Fruit fly (Drosophila melanogaster) whole organism, embryonic: ENCODE data around the gene Tmx3.

Source experiments
- ATbp ChIP-seq: fragments of 200-800 bp; sonication (Bioruptor generic); optimal IDR thresholded peaks from 2 replicates; lab custom pipeline; 2017; ENCODE audit warnings: missing biosample characterization, mild to moderate bottlenecking, missing genetic modification characterization, missing genetic modification reagents
- CG10209 ChIP-seq: fragments of 200-800 bp; sonication (Bioruptor generic); optimal IDR thresholded peaks from 3 replicates; lab custom pipeline; 2017; ENCODE audit warnings: missing biosample characterization, mild to moderate bottlenecking, missing genetic modification characterization, missing genetic modification reagents
- CG11560 ChIP-seq: fragments of 200-800 bp; sonication (Bioruptor generic); IDR thresholded peaks from 3 replicates; pipeline ENCODE4 v1.3.6; 2022; ENCODE audit warnings: missing biosample characterization, missing genetic modification characterization
- CG12155 ChIP-seq: fragments of 200-800 bp; sonication (Bioruptor generic); optimal IDR thresholded peaks from 3 replicates; lab custom pipeline; 2016; ENCODE audit warnings: missing biosample characterization, missing genetic modification characterization
- CG12219 ChIP-seq: fragments of 200-800 bp; sonication (Bioruptor generic); optimal IDR thresholded peaks from 3 replicates; lab custom pipeline; 2018; ENCODE audit warnings: missing biosample characterization, mild to moderate bottlenecking, missing genetic modification characterization
- CG1233 ChIP-seq: fragments of 200-800 bp; sonication (Bioruptor generic); optimal IDR thresholded peaks from 4 replicates; lab custom pipeline; 2018; ENCODE audit warnings: missing biosample characterization, mild to moderate bottlenecking, missing genetic modification characterization
- CG15696 ChIP-seq: fragments of 200-800 bp; sonication (Bioruptor generic); optimal IDR thresholded peaks from 2 replicates; lab custom pipeline; 2019; ENCODE audit warnings: missing biosample characterization, mild to moderate bottlenecking, missing genetic modification characterization, moderate library complexity
- CG16779 ChIP-seq: fragments of 200-800 bp; sonication (Bioruptor generic); IDR thresholded peaks from 2 replicates; pipeline ENCODE4 v1.3.6; 2022; ENCODE audit warnings: missing biosample characterization, missing genetic modification characterization
- CG16815 ChIP-seq: fragments of 200-800 bp; sonication (Bioruptor generic); optimal IDR thresholded peaks from 3 replicates; lab custom pipeline; 2017; ENCODE audit warnings: missing biosample characterization, mild to moderate bottlenecking, missing genetic modification characterization
- CG31388 ChIP-seq: fragments of 200-800 bp; sonication (Bioruptor generic); optimal IDR thresholded peaks from 2 replicates; lab custom pipeline; 2016; ENCODE audit warnings: missing biosample characterization, missing genetic modification characterization
- CG4730 ChIP-seq: fragments of 200-800 bp; sonication (Bioruptor generic); IDR thresholded peaks from 2 replicates; pipeline ENCODE4 v1.3.6; 2022; ENCODE audit warnings: missing biosample characterization, missing genetic modification characterization
- CG6272 ChIP-seq: fragments of 200-800 bp; sonication (Bioruptor generic); IDR thresholded peaks from 2 replicates; pipeline ENCODE4 v1.3.6; 2022; ENCODE audit warnings: missing biosample characterization, missing genetic modification characterization
- CG8359 ChIP-seq: fragments of 200-800 bp; sonication (Bioruptor generic); optimal IDR thresholded peaks from 2 replicates; lab custom pipeline; 2017; ENCODE audit warnings: missing biosample characterization, mild to moderate bottlenecking, missing genetic modification characterization, borderline replicate concordance
- CHES-1-like ChIP-seq: fragments of 200-800 bp; sonication (Bioruptor generic); optimal IDR thresholded peaks from 2 replicates; lab custom pipeline; 2016; ENCODE audit warnings: missing biosample characterization, missing genetic modification characterization
- D ChIP-seq, 2 experiments: fragments of 200-800 bp in 1 of 2; fragments of >200 bp in 1 of 2; sonication (Bioruptor generic) in 1 of 2; optimal IDR thresholded peaks; 2 replicates in 1 of 2; 3 replicates in 1 of 2; lab custom pipeline; 2017; ENCODE audit warnings: mild to moderate bottlenecking in 1 of 2, missing biosample characterization in 1 of 2, missing genetic modification characterization in 1 of 2, missing genetic modification reagents in 1 of 2
- Drgx ChIP-seq: fragments of 200-800 bp; sonication (Bioruptor generic); IDR thresholded peaks from 2 replicates; pipeline ENCODE4 v1.3.6; 2022; ENCODE audit warnings: missing biosample characterization, missing genetic modification characterization
- E2f2 ChIP-seq: fragments of 200-800 bp; sonication (Bioruptor generic); IDR thresholded peaks from 2 replicates; pipeline ENCODE4 v1.3.6; 2022; ENCODE audit warnings: missing biosample characterization, missing genetic modification characterization
- ERR ChIP-seq: fragments of 200-800 bp; sonication (Bioruptor generic); optimal IDR thresholded peaks from 2 replicates; lab custom pipeline; 2016; ENCODE audit warnings: missing biosample characterization, missing genetic modification characterization
- GATAe ChIP-seq: fragments of 200-800 bp; sonication (Bioruptor generic); conservative IDR thresholded peaks from 2 replicates; pipeline ENCODE4 v1.3.6; 2022; ENCODE audit warnings: missing biosample characterization, missing genetic modification characterization
- HLH4C ChIP-seq: fragments of 200-800 bp; sonication (Bioruptor generic); IDR thresholded peaks from 3 replicates; pipeline ENCODE4 v1.3.6; 2022; ENCODE audit warnings: missing biosample characterization, missing genetic modification characterization; ENCODE audit not compliant: partially characterized antibody
- Hey ChIP-seq: fragments of 200-800 bp; sonication (Bioruptor generic); optimal IDR thresholded peaks from 3 replicates; lab custom pipeline; 2018; ENCODE audit warnings: missing biosample characterization, mild to moderate bottlenecking, missing genetic modification characterization
- Hmx ChIP-seq: fragments of 200-800 bp; sonication (Bioruptor generic); optimal IDR thresholded peaks from 2 replicates; lab custom pipeline; 2016; ENCODE audit warnings: missing biosample characterization, missing genetic modification characterization
- Hr78 ChIP-seq, 2 experiments: fragments of 200-800 bp in 1 of 2; fragments of >200 bp in 1 of 2; sonication (Bioruptor generic) in 1 of 2; optimal IDR thresholded peaks; 2 replicates each; lab custom pipeline; 2017 to 2019; ENCODE audit warnings: missing biosample characterization in 2 of 2, missing genetic modification characterization in 2 of 2, mild to moderate bottlenecking in 1 of 2, moderate library complexity in 1 of 2
- Oli ChIP-seq: fragments of 200-800 bp; sonication (Bioruptor generic); optimal IDR thresholded peaks from 2 replicates; lab custom pipeline; 2018; ENCODE audit warnings: missing biosample characterization, mild to moderate bottlenecking, missing genetic modification characterization, moderate library complexity
- Ravus ChIP-seq: fragments of 200-800 bp; sonication (Bioruptor generic); IDR thresholded peaks from 2 replicates; pipeline ENCODE4 v1.3.6; 2022; ENCODE audit warnings: missing biosample characterization, missing genetic modification characterization
- Spps ChIP-seq: fragments of 200-800 bp; sonication (Bioruptor generic); optimal IDR thresholded peaks from 2 replicates; lab custom pipeline; 2018; ENCODE audit warnings: missing biosample characterization, mild to moderate bottlenecking, missing genetic modification characterization
- Sry-β ChIP-seq: fragments of 200-800 bp; sonication (Bioruptor generic); optimal IDR thresholded peaks from 2 replicates; lab custom pipeline; 2018; ENCODE audit warnings: missing biosample characterization, mild to moderate bottlenecking, missing genetic modification characterization, moderate library complexity
- ase ChIP-seq: fragments of 200-800 bp; sonication (Bioruptor generic); IDR thresholded peaks from 3 replicates; pipeline ENCODE4 v1.3.6; 2022; ENCODE audit warnings: missing biosample characterization, missing genetic modification characterization
- chif ChIP-seq, 2 experiments: fragments of 200-800 bp; sonication (Bioruptor generic); optimal IDR thresholded peaks; 3 replicates each; lab custom pipeline; 2016; ENCODE audit warnings: missing biosample characterization in 2 of 2, missing genetic modification characterization in 2 of 2
- corto ChIP-seq: fragments of 200-800 bp; sonication (Bioruptor generic); optimal IDR thresholded peaks from 2 replicates; lab custom pipeline; 2016; ENCODE audit warnings: missing biosample characterization, mild to moderate bottlenecking, missing genetic modification characterization, moderate library complexity
- esg ChIP-seq: fragments of 200-800 bp; sonication (Bioruptor generic); conservative IDR thresholded peaks from 2 replicates; pipeline ENCODE4 v1.3.6; 2022; ENCODE audit warnings: missing biosample characterization, missing genetic modification characterization
- exex ChIP-seq: fragments of 200-800 bp; sonication (Bioruptor generic); optimal IDR thresholded peaks from 4 replicates; lab custom pipeline; 2018; ENCODE audit warnings: missing biosample characterization, mild to moderate bottlenecking, missing genetic modification characterization, moderate library complexity
- fd3F ChIP-seq: fragments of 200-800 bp; sonication (Bioruptor generic); optimal IDR thresholded peaks from 2 replicates; lab custom pipeline; 2018; ENCODE audit warnings: missing biosample characterization, mild to moderate bottlenecking, missing genetic modification characterization, moderate library complexity
- grau ChIP-seq: fragments of 200-800 bp; optimal IDR thresholded peaks from 3 replicates; lab custom pipeline; 2019; ENCODE audit warnings: missing biosample characterization, mild to moderate bottlenecking, missing genetic modification characterization, moderate library complexity
- ind ChIP-seq: fragments of 200-800 bp; sonication (Bioruptor generic); optimal IDR thresholded peaks from 3 replicates; lab custom pipeline; 2016; ENCODE audit warnings: missing biosample characterization, missing genetic modification characterization
- klu ChIP-seq: fragments of 200-800 bp; sonication (Bioruptor generic); IDR thresholded peaks from 2 replicates; pipeline ENCODE4 v1.3.6; 2022; ENCODE audit warnings: missing biosample characterization, missing genetic modification characterization
- lab ChIP-seq: fragments of 200-800 bp; sonication (Bioruptor generic); optimal IDR thresholded peaks from 3 replicates; lab custom pipeline; 2017; ENCODE audit warnings: missing biosample characterization, missing genetic modification characterization, mild to moderate bottlenecking, moderate library complexity, missing genetic modification reagents
- lov ChIP-seq, 2 experiments: fragments of 200-800 bp in 1 of 2; fragments of >200 bp in 1 of 2; sonication (Bioruptor generic) in 1 of 2; IDR thresholded peaks in 1 of 2; optimal IDR thresholded peaks in 1 of 2; 2 replicates in 1 of 2; 3 replicates in 1 of 2; pipeline versions ENCODE4 v1.3.6 to Lab custom; 2017 to 2022; ENCODE audit warnings: missing biosample characterization in 1 of 2, missing genetic modification characterization in 1 of 2
- nerfin-2 ChIP-seq: fragments of 200-800 bp; sonication (Bioruptor generic); IDR thresholded peaks from 2 replicates; pipeline ENCODE4 v1.3.6; 2022; ENCODE audit warnings: missing biosample characterization, missing genetic modification characterization; ENCODE audit not compliant: partially characterized antibody
- odd ChIP-seq: fragments of 200-800 bp; sonication (Bioruptor generic); optimal IDR thresholded peaks from 2 replicates; lab custom pipeline; 2017; ENCODE audit warnings: missing biosample characterization, mild to moderate bottlenecking, missing genetic modification characterization
- otp ChIP-seq: fragments of 200-800 bp; sonication (Bioruptor generic); IDR thresholded peaks from 3 replicates; pipeline ENCODE4, ENCODE4 v1.3.6; 2022; ENCODE audit warnings: missing biosample characterization, missing genetic modification characterization
- pita ChIP-seq: fragments of 200-800 bp; sonication (Bioruptor generic); optimal IDR thresholded peaks from 2 replicates; lab custom pipeline; 2017; ENCODE audit warnings: missing biosample characterization, mild to moderate bottlenecking, missing genetic modification characterization
- ranshi ChIP-seq: fragments of 200-800 bp; sonication (Bioruptor generic); IDR thresholded peaks from 2 replicates; pipeline ENCODE4 v1.3.6; 2022; ENCODE audit warnings: missing biosample characterization, missing genetic modification characterization
- run ChIP-seq: fragments of 200-800 bp; sonication (Bioruptor generic); optimal IDR thresholded peaks from 3 replicates; lab custom pipeline; 2018; ENCODE audit warnings: missing biosample characterization, mild to moderate bottlenecking, missing genetic modification characterization
- sob ChIP-seq: fragments of 200-800 bp; sonication (Bioruptor generic); IDR thresholded peaks from 2 replicates; pipeline ENCODE4 v1.3.6; 2022; ENCODE audit warnings: missing biosample characterization, missing genetic modification characterization
- stwl ChIP-seq: fragments of 200-800 bp; sonication (Bioruptor generic); optimal IDR thresholded peaks from 3 replicates; lab custom pipeline; 2018; ENCODE audit warnings: missing biosample characterization, mild to moderate bottlenecking, missing genetic modification characterization, moderate library complexity
- vnd ChIP-seq: fragments of 200-800 bp; sonication (Bioruptor generic); IDR thresholded peaks from 3 replicates; pipeline ENCODE4 v1.3.6; 2022; ENCODE audit warnings: missing biosample characterization, missing genetic modification characterization; ENCODE audit not compliant: partially characterized antibody
- z ChIP-seq: fragments of 200-800 bp; sonication (Bioruptor generic); IDR thresholded peaks from 3 replicates; pipeline ENCODE4 v1.3.6; 2022; ENCODE audit warnings: missing biosample characterization, missing genetic modification characterization

The Tmx3 gene

dm6 chr3L:16193851-16194709 lies 34.8 kb upstream of the Tmx3 start (continued):
- no peak for TF ChIP-seq Ravus
- no peak for TF ChIP-seq CG6272 (GFP tag; lab: Robert Waterston, UW)
- no peak for TF ChIP-seq CG15696 (tag; lab: Kevin White, UChicago)
- TF ChIP-seq odd (GFP tag; lab: Kevin White, UChicago) = peak; percentile 41
- TF ChIP-seq CG1233 (GFP tag; lab: Kevin White, UChicago) = no peak
- TF ChIP-seq lab (GFP tag; lab: Kevin White, UChicago) = peak; percentile 26
- TF ChIP-seq GATAe (GFP tag; lab: Robert Waterston, UW) = no peak
- TF ChIP-seq sob (GFP tag; lab: Robert Waterston, UW) = no peak
- TF ChIP-seq CG31388 (GFP tag; lab: Kevin White, UChicago) = no peak
- TF ChIP-seq nerfin-2 (GFP tag; lab: Robert Waterston, UW) = no peak
- no peak for TF ChIP-seq grau (tag; lab: Kevin White, UChicago)
- peak in 1 of 2 experiments; percentile 16 for TF ChIP-seq chif (GFP tag; optimal IDR thresholded peaks at IDR 0.05; lab: Kevin White, UChicago)
- no peak for TF ChIP-seq E2f2 (GFP tag; lab: Robert Waterston, UW)
- TF ChIP-seq ranshi (GFP tag; lab: Robert Waterston, UW) = no peak
- no peak for TF ChIP-seq fd3F (GFP tag; lab: Kevin White, UChicago)
- no peak for TF ChIP-seq D (optimal IDR thresholded peaks at IDR 0.05; lab: Kevin White, UChicago)
- peak; percentile 46 for TF ChIP-seq D (GFP tag; optimal IDR thresholded peaks at IDR 0.05; lab: Kevin White, UChicago)
- no peak for TF ChIP-seq HLH4C
- peak; percentile 36 for TF ChIP-seq Sry-β
- peak; percentile 55 for TF ChIP-seq CG8359 (GFP tag; lab: Kevin White, UChicago)
- TF ChIP-seq CG11560 (tag; lab: Robert Waterston, UW) = no peak
- TF ChIP-seq Hr78 (GFP tag; optimal IDR thresholded peaks at IDR 0.05; lab: Kevin White, UChicago) = no peak
- no peak for TF ChIP-seq stwl (tag; lab: Kevin White, UChicago)
- no peak for TF ChIP-seq otp (GFP tag; lab: Robert Waterston, UW)
- peak; percentile 52 for TF ChIP-seq Spps
- no peak for TF ChIP-seq CG4730 (GFP tag; lab: Robert Waterston, UW)
- no peak for TF ChIP-seq vnd
- peak; percentile 52 for TF ChIP-seq CG10209 (GFP tag; lab: Kevin White, UChicago)
- TF ChIP-seq corto (GFP tag; lab: Kevin White, UChicago) = peak; percentile 45
- TF ChIP-seq CG12219 (GFP tag; lab: Kevin White, UChicago) = no peak
- no peak for TF ChIP-seq CG16779 (GFP tag; lab: Robert Waterston, UW)
- TF ChIP-seq exex (tag; lab: Kevin White, UChicago) = no peak
- TF ChIP-seq lov (optimal IDR thresholded peaks at IDR 0.05; lab: Kevin White, UChicago) = no peak
- no peak for TF ChIP-seq lov (GFP tag; IDR thresholded peaks at IDR 0.05; lab: Robert Waterston, UW)
- no peak for TF ChIP-seq ERR (GFP tag; lab: Kevin White, UChicago)
- TF ChIP-seq CG16815 = no peak
- TF ChIP-seq klu (GFP tag; lab: Robert Waterston, UW) = no peak
- no peak for TF ChIP-seq Oli (tag; lab: Kevin White, UChicago)
- peak; percentile 75 for TF ChIP-seq ATbp (GFP tag; lab: Kevin White, UChicago)
- no peak for TF ChIP-seq ind (GFP tag; lab: Kevin White, UChicago)
- TF ChIP-seq Hmx (GFP tag; lab: Kevin White, UChicago) = no peak
- no peak for TF ChIP-seq CG12155
- no peak for TF ChIP-seq ase (GFP tag; lab: Robert Waterston, UW)
- TF ChIP-seq Hey (tag; lab: Kevin White, UChicago) = no peak
- no peak for TF ChIP-seq CHES-1-like
- no peak for TF ChIP-seq pita (GFP tag; lab: Kevin White, UChicago)
- peak; percentile 10 for TF ChIP-seq run
- TF ChIP-seq esg (GFP tag; lab: Robert Waterston, UW) = no peak
- TF ChIP-seq Drgx (GFP tag; lab: Robert Waterston, UW) = peak; percentile 69
- TF ChIP-seq z (GFP tag; lab: Robert Waterston, UW) = no peak
